Comparison of ENCODE assay signal across 4 fruit fly cellular contexts in the genomic region with DNA sequence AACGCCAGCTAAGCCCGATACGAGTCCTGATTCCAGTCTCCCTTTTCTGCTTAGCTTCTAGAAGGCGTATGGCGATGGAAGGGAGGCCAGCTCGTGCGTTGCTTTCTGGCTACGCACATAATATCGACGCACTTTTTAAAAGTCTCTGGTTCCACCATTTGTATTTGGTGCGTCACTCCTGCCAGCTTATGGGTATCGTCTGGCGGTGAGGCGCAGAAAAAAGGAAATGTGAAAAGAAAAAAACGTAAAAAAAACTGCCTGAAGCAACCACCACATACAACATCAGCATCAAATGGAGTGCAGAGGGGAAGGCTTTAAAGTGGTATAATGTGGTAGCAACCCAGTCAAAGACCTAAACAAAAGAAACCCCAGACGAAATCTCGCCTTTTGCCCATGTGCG.
TF ChIP-seq lines count a peak whose summit lies in the region.

No protein-coding gene starts in this region.

- no peak for TF ChIP-seq CTCF in whole organism, embryonic (GFP tag; optimal IDR thresholded peaks at IDR 0.05; lab: Kevin White, UChicago)

TF ChIP-seq in whole organism, embryonic, 481 proteins besides CTCF, POLR2A, EP300 and RAD21:
- TF ChIP-seq sqz (GFP tag; optimal IDR thresholded peaks at IDR 0.05; lab: Kevin White, UChicago) (peak; percentile 75), CrebB (tag; optimal IDR thresholded peaks at IDR 0.05; lab: Kevin White, UChicago) (no peak), crol (GFP tag; IDR thresholded peaks at IDR 0.05; lab: Robert Waterston, UW) (peak; percentile 74), chinmo (GFP tag; IDR thresholded peaks at IDR 0.05; lab: Robert Waterston, UW; ENCODE audit: partially characterized antibody) (0 out of 4 replicates have a peak, but pooled peaks have one; percentile 59), CG7928 (GFP tag; optimal IDR thresholded peaks at IDR 0.05; lab: Kevin White, UChicago) (no peak), CG32772 (GFP tag; IDR thresholded peaks at IDR 0.05; lab: Robert Waterston, UW) (peak; percentile 18), fu2 (GFP tag; optimal IDR thresholded peaks at IDR 0.05; lab: Kevin White, UChicago) (no peak), ewg (GFP tag; optimal IDR thresholded peaks at IDR 0.05; lab: Kevin White, UChicago) (no peak), nom (GFP tag; optimal IDR thresholded peaks at IDR 0.05; lab: Kevin White, UChicago) (peak; percentile 60), CG30020 (tag; optimal IDR thresholded peaks at IDR 0.05; lab: Kevin White, UChicago) (no peak), Med (GFP tag; lab: Kevin White, UChicago) (peak; percentile 91), CG13894 (tag; optimal IDR thresholded peaks at IDR 0.05; lab: Kevin White, UChicago) (peak; percentile 89), bsh (GFP tag; optimal IDR thresholded peaks at IDR 0.05; lab: Kevin White, UChicago) (peak in 1 of 2 experiments; percentile 41), Adf1 (GFP tag; IDR thresholded peaks at IDR 0.05; lab: Robert Waterston, UW) (peak; percentile 11; the same call in 1 of the 2 replicates)

TF ChIP-seq in whole organism, prepupa, 60 proteins besides CTCF, POLR2A, EP300 and RAD21 (continues in another document):
- TF ChIP-seq CG34406 (GFP tag; optimal IDR thresholded peaks at IDR 0.05; lab: Kevin White, UChicago) (no peak), Hr4 (GFP tag; optimal IDR thresholded peaks at IDR 0.05; lab: Kevin White, UChicago) (no peak), CG11902 (GFP tag; optimal IDR thresholded peaks at IDR 0.05; lab: Kevin White, UChicago) (no peak), CG15336 (GFP tag; IDR thresholded peaks at IDR 0.05; lab: Robert Waterston, UW) (no peak), Eip75B (GFP tag; optimal IDR thresholded peaks at IDR 0.05; lab: Kevin White, UChicago) (peak; percentile 17), CG4318 (GFP tag; optimal IDR thresholded peaks at IDR 0.05; lab: Kevin White, UChicago) (no peak), CG3032 (tag; optimal IDR thresholded peaks at IDR 0.05; lab: Kevin White, UChicago) (peak; percentile 28), cyc (GFP tag; optimal IDR thresholded peaks at IDR 0.05; lab: Kevin White, UChicago) (no peak), CG10669 (GFP tag; optimal IDR thresholded peaks at IDR 0.05; lab: Kevin White, UChicago) (no peak), CG6808 (GFP tag; optimal IDR thresholded peaks at IDR 0.05; lab: Kevin White, UChicago) (peak; percentile 56), svp (GFP tag; lab: Kevin White, UChicago) (peak; percentile 48), fd59A (GFP tag; optimal IDR thresholded peaks at IDR 0.05; lab: Kevin White, UChicago) (peak; percentile 14), Ets21C (GFP tag; optimal IDR thresholded peaks at IDR 0.05; lab: Kevin White, UChicago) (no peak), dsx (GFP tag; optimal IDR thresholded peaks at IDR 0.05; lab: Kevin White, UChicago; ENCODE audit: poor library complexity, severe bottlenecking) (peak; percentile 73), fd85E (GFP tag; optimal IDR thresholded peaks at IDR 0.05; lab: Kevin White, UChicago) (no peak), achi (GFP tag; optimal IDR thresholded peaks at IDR 0.05; lab: Kevin White, UChicago) (no peak), eg (GFP tag; IDR thresholded peaks at IDR 0.05; lab: Robert Waterston, UW) (no peak), Eip93F (GFP tag; optimal IDR thresholded peaks at IDR 0.05; lab: Kevin White, UChicago) (no peak), CG11762 (GFP tag; optimal IDR thresholded peaks at IDR 0.05; lab: Kevin White, UChicago; ENCODE audit: insufficient read depth) (no peak), CG6854 (GFP tag; optimal IDR thresholded peaks at IDR 0.05; lab: Kevin White, UChicago) (peak; percentile 28), CG6276 (GFP tag; optimal IDR thresholded peaks at IDR 0.05; lab: Kevin White, UChicago) (no peak), CG10631 (GFP tag; optimal IDR thresholded peaks at IDR 0.05; lab: Kevin White, UChicago) (no peak), CG9139 (GFP tag; optimal IDR thresholded peaks at IDR 0.05; lab: Kevin White, UChicago) (peak; percentile 54), topi (GFP tag; optimal IDR thresholded peaks at IDR 0.05; lab: Kevin White, UChicago) (no peak), CG1621 (tag; optimal IDR thresholded peaks at IDR 0.05; lab: Kevin White, UChicago) (peak; percentile 37)

TF ChIP-seq in whole organism, pupa, 21 proteins besides CTCF, POLR2A, EP300 and RAD21:
- TF ChIP-seq Pif1B (GFP tag; optimal IDR thresholded peaks at IDR 0.05; lab: Kevin White, UChicago) (no peak), CG13204 (GFP tag; optimal IDR thresholded peaks at IDR 0.05; lab: Kevin White, UChicago) (peak; percentile 58), EcR (GFP tag; optimal IDR thresholded peaks at IDR 0.05; lab: Kevin White, UChicago) (peak; percentile 94), CG9948 (tag; optimal IDR thresholded peaks at IDR 0.05; lab: Kevin White, UChicago) (peak; percentile 13), gl (tag; optimal IDR thresholded peaks at IDR 0.05; lab: Kevin White, UChicago) (peak; percentile 39), CG8159 (tag; optimal IDR thresholded peaks at IDR 0.05; lab: Kevin White, UChicago) (peak; percentile 45), rn (GFP tag; IDR thresholded peaks at IDR 0.05; lab: Robert Waterston, UW) (no peak), CG17806 (tag; optimal IDR thresholded peaks at IDR 0.05; lab: Kevin White, UChicago) (no peak), Pif1A (GFP tag; optimal IDR thresholded peaks at IDR 0.05; lab: Kevin White, UChicago) (peak; percentile 4), CG15710 (tag; optimal IDR thresholded peaks at IDR 0.05; lab: Kevin White, UChicago) (no peak), Snoo (tag; optimal IDR thresholded peaks at IDR 0.05; lab: Kevin White, UChicago) (peak; percentile 91), CG32121 (GFP tag; IDR thresholded peaks at IDR 0.05; lab: Robert Waterston, UW) (no peak), CG34367 (tag; optimal IDR thresholded peaks at IDR 0.05; lab: Kevin White, UChicago) (peak; percentile 15), CG4496 (GFP tag; IDR thresholded peaks at IDR 0.05; lab: Robert Waterston, UW) (0 out of 3 replicates have a peak, but pooled peaks have one; percentile 40)

TF ChIP-seq in whole organism, wandering third instar larva, 38 proteins besides CTCF, POLR2A, EP300 and RAD21:
- no peak for TF ChIP-seq ey (GFP tag; optimal IDR thresholded peaks at IDR 0.05; lab: Kevin White, UChicago)
- TF ChIP-seq fru (GFP tag; optimal IDR thresholded peaks at IDR 0.05; lab: Kevin White, UChicago): peak; percentile 50
- peak; percentile 90 for TF ChIP-seq psq (GFP tag; optimal IDR thresholded peaks at IDR 0.05; lab: Kevin White, UChicago)
- peak; percentile 2 for TF ChIP-seq CG9705 (GFP tag; optimal IDR thresholded peaks at IDR 0.05; lab: Kevin White, UChicago)
- no peak for TF ChIP-seq Abd-B (GFP tag; optimal IDR thresholded peaks at IDR 0.05; lab: Kevin White, UChicago)
- no peak for TF ChIP-seq CG32264 (GFP tag; optimal IDR thresholded peaks at IDR 0.05; lab: Kevin White, UChicago)
- TF ChIP-seq jim (GFP tag; optimal IDR thresholded peaks at IDR 0.05; lab: Kevin White, UChicago): peak; percentile 91
- TF ChIP-seq lola (GFP tag; optimal IDR thresholded peaks at IDR 0.05; lab: Kevin White, UChicago): no peak
- no peak for TF ChIP-seq Dfd (GFP tag; optimal IDR thresholded peaks at IDR 0.05; lab: Kevin White, UChicago)
- TF ChIP-seq OdsH (GFP tag; optimal IDR thresholded peaks at IDR 0.05; lab: Kevin White, UChicago): no peak
- TF ChIP-seq dl (GFP tag; optimal IDR thresholded peaks at IDR 0.05; lab: Kevin White, UChicago; ENCODE audit: insufficient read depth in 1 of 2, partially characterized antibody in 2 of 2): no peak
- TF ChIP-seq br (GFP tag; optimal IDR thresholded peaks at IDR 0.05; lab: Kevin White, UChicago): no peak
- no peak for TF ChIP-seq Hr78 (GFP tag; optimal IDR thresholded peaks at IDR 0.05; lab: Kevin White, UChicago)
- peak; percentile 36 for TF ChIP-seq rgr (GFP tag; optimal IDR thresholded peaks at IDR 0.05; lab: Kevin White, UChicago)
- no peak for TF ChIP-seq GATAd (GFP tag; optimal IDR thresholded peaks at IDR 0.05; lab: Kevin White, UChicago)
- TF ChIP-seq CrebA (GFP tag; optimal IDR thresholded peaks at IDR 0.05; lab: Kevin White, UChicago; ENCODE audit: borderline replicate concordance): no peak
- no peak for TF ChIP-seq Mio (GFP tag; optimal IDR thresholded peaks at IDR 0.05; lab: Kevin White, UChicago)
- TF ChIP-seq h (GFP tag; optimal IDR thresholded peaks at IDR 0.05; lab: Kevin White, UChicago): no peak
- TF ChIP-seq Dif (GFP tag; optimal IDR thresholded peaks at IDR 0.05; lab: Kevin White, UChicago; ENCODE audit: partially characterized antibody): no peak
- TF ChIP-seq sage (GFP tag; optimal IDR thresholded peaks at IDR 0.05; lab: Kevin White, UChicago): no peak
- TF ChIP-seq Jra (GFP tag; optimal IDR thresholded peaks at IDR 0.05; lab: Kevin White, UChicago): peak; percentile 91
- no peak for TF ChIP-seq Myc (optimal IDR thresholded peaks at IDR 0.05; lab: Kevin White, UChicago)
- no peak for TF ChIP-seq dmrt93B (GFP tag; optimal IDR thresholded peaks at IDR 0.05; lab: Kevin White, UChicago)
- TF ChIP-seq dsf (GFP tag; optimal IDR thresholded peaks at IDR 0.05; lab: Kevin White, UChicago; ENCODE audit: borderline replicate concordance): no peak
- no peak for TF ChIP-seq tai (GFP tag; optimal IDR thresholded peaks at IDR 0.05; lab: Kevin White, UChicago)
- no peak for TF ChIP-seq foxo (GFP tag; optimal IDR thresholded peaks at IDR 0.05; lab: Kevin White, UChicago)
- TF ChIP-seq brk (GFP tag; optimal IDR thresholded peaks at IDR 0.05; lab: Kevin White, UChicago): no peak
- no peak for TF ChIP-seq Hnf4 (GFP tag; optimal IDR thresholded peaks at IDR 0.05; lab: Kevin White, UChicago)
- TF ChIP-seq usp (GFP tag; optimal IDR thresholded peaks at IDR 0.05; lab: Kevin White, UChicago): no peak
- no peak for TF ChIP-seq Vsx2 (GFP tag; optimal IDR thresholded peaks at IDR 0.05; lab: Kevin White, UChicago; ENCODE audit: partially characterized antibody)
- no peak for TF ChIP-seq N (GFP tag; optimal IDR thresholded peaks at IDR 0.05; lab: Kevin White, UChicago)
- TF ChIP-seq woc (GFP tag; optimal IDR thresholded peaks at IDR 0.05; lab: Kevin White, UChicago): no peak
- TF ChIP-seq sv (GFP tag; optimal IDR thresholded peaks at IDR 0.05; lab: Kevin White, UChicago): no peak
- TF ChIP-seq Sp1 (GFP tag; optimal IDR thresholded peaks at IDR 0.05; lab: Kevin White, UChicago): peak; percentile 61
- no peak for TF ChIP-seq pan (optimal IDR thresholded peaks at IDR 0.05; lab: Kevin White, UChicago)
- no peak for TF ChIP-seq Hr83 (GFP tag; optimal IDR thresholded peaks at IDR 0.05; lab: Kevin White, UChicago; ENCODE audit: poor library complexity, severe bottlenecking)
- peak; percentile 16 for TF ChIP-seq HLH106 (tag; optimal IDR thresholded peaks at IDR 0.05; lab: Kevin White, UChicago)
- no peak for TF ChIP-seq Rel (GFP tag; optimal IDR thresholded peaks at IDR 0.05; lab: Kevin White, UChicago)
- TF ChIP-seq Rel (tag; optimal IDR thresholded peaks at IDR 0.05; lab: Kevin White, UChicago): peak; percentile 11
